Fruit fly (Drosophila melanogaster) whole organism, embryonic: Measurements from ENCODE around the gene Sec15.

ENCODE experiments used
- Bteb2 ChIP-seq: fragments of 200-800 bp; sonication (Bioruptor generic); optimal IDR thresholded peaks from 2 replicates; lab custom pipeline; 2016; ENCODE audit warnings: missing biosample characterization, missing genetic modification characterization
- CG1024 ChIP-seq: fragments of 200-800 bp; sonication (Bioruptor generic); IDR thresholded peaks from 2 replicates; pipeline ENCODE4 v1.3.6; 2022; ENCODE audit warnings: missing biosample characterization, missing genetic modification characterization
- CG10462 ChIP-seq: fragments of 200-800 bp; sonication (Bioruptor generic); optimal IDR thresholded peaks from 2 replicates; lab custom pipeline; 2016; ENCODE audit warnings: missing biosample characterization, missing genetic modification characterization
- CG10565 ChIP-seq: fragments of 200-800 bp; sonication (Bioruptor generic); optimal IDR thresholded peaks from 3 replicates; lab custom pipeline; 2016; ENCODE audit warnings: missing biosample characterization, mild to moderate bottlenecking, missing genetic modification characterization
- CG12299 ChIP-seq: fragments of 200-800 bp; sonication (Bioruptor generic); optimal IDR thresholded peaks from 2 replicates; lab custom pipeline; 2018; ENCODE audit warnings: missing biosample characterization, mild to moderate bottlenecking, missing genetic modification characterization
- CG1233 ChIP-seq: fragments of 200-800 bp; sonication (Bioruptor generic); optimal IDR thresholded peaks from 4 replicates; lab custom pipeline; 2018; ENCODE audit warnings: missing biosample characterization, mild to moderate bottlenecking, missing genetic modification characterization
- CG12391 ChIP-seq: fragments of 200-800 bp; sonication (Bioruptor generic); optimal IDR thresholded peaks from 3 replicates; lab custom pipeline; 2018; ENCODE audit warnings: missing biosample characterization, mild to moderate bottlenecking, missing genetic modification characterization, moderate library complexity
- CG15269 ChIP-seq: fragments of 200-800 bp; sonication (Bioruptor generic); optimal IDR thresholded peaks from 2 replicates; lab custom pipeline; 2018; ENCODE audit warnings: missing biosample characterization, mild to moderate bottlenecking, missing genetic modification characterization, moderate library complexity
- CG16779 ChIP-seq: fragments of 200-800 bp; sonication (Bioruptor generic); IDR thresholded peaks from 2 replicates; pipeline ENCODE4 v1.3.6; 2022; ENCODE audit warnings: missing biosample characterization, missing genetic modification characterization
- CG18764 ChIP-seq: fragments of 200-800 bp; sonication (Bioruptor generic); optimal IDR thresholded peaks from 3 replicates; lab custom pipeline; 2016; ENCODE audit warnings: missing biosample characterization, missing genetic modification characterization
- CG30020 ChIP-seq: fragments of 200-800 bp; optimal IDR thresholded peaks from 2 replicates; lab custom pipeline; 2019; ENCODE audit warnings: missing biosample characterization, mild to moderate bottlenecking, missing genetic modification characterization, moderate library complexity
- CG31224 ChIP-seq: fragments of 200-800 bp; sonication (Bioruptor generic); IDR thresholded peaks from 2 replicates; pipeline ENCODE4 v1.3.6; 2022; ENCODE audit warnings: missing biosample characterization, missing genetic modification characterization
- CG31365 ChIP-seq: fragments of 200-800 bp; sonication (Bioruptor generic); optimal IDR thresholded peaks from 2 replicates; lab custom pipeline; 2018; ENCODE audit warnings: missing biosample characterization, mild to moderate bottlenecking, missing genetic modification characterization
- CG33213 ChIP-seq: fragments of 200-800 bp; sonication (Bioruptor generic); optimal IDR thresholded peaks from 3 replicates; lab custom pipeline; 2016; ENCODE audit warnings: missing biosample characterization, missing genetic modification characterization
- CG5245 ChIP-seq: fragments of 200-800 bp; sonication (Bioruptor generic); optimal IDR thresholded peaks from 3 replicates; lab custom pipeline; 2016; ENCODE audit warnings: missing biosample characterization, missing genetic modification characterization
- CG6654 ChIP-seq: fragments of 200-800 bp; sonication (Bioruptor generic); optimal IDR thresholded peaks from 2 replicates; lab custom pipeline; 2017; ENCODE audit warnings: missing biosample characterization, mild to moderate bottlenecking, missing genetic modification characterization
- CG7271 ChIP-seq: fragments of 200-800 bp; sonication (Bioruptor generic); optimal IDR thresholded peaks from 2 replicates; lab custom pipeline; 2018; ENCODE audit warnings: missing biosample characterization, mild to moderate bottlenecking, missing genetic modification characterization, moderate library complexity
- CG8290 ChIP-seq, 3 experiments: fragments of 200-800 bp; sonication (Bioruptor generic); optimal IDR thresholded peaks; 2 replicates each; lab custom pipeline; 2016 to 2019; ENCODE audit warnings: missing biosample characterization in 3 of 3, missing genetic modification characterization in 3 of 3, mild to moderate bottlenecking in 2 of 3, moderate library complexity in 1 of 3
- CG9215 ChIP-seq: fragments of 200-800 bp; sonication (Bioruptor generic); IDR thresholded peaks from 2 replicates; pipeline ENCODE4 v1.3.6; 2022; ENCODE audit warnings: missing biosample characterization, missing genetic modification characterization
- CG9727 ChIP-seq: fragments of 200-800 bp; sonication (Bioruptor generic); optimal IDR thresholded peaks from 3 replicates; lab custom pipeline; 2017; ENCODE audit warnings: missing biosample characterization, mild to moderate bottlenecking, missing genetic modification characterization
- CG9797 ChIP-seq: fragments of 200-800 bp; sonication (Bioruptor generic); optimal IDR thresholded peaks from 3 replicates; lab custom pipeline; 2018; ENCODE audit warnings: missing biosample characterization, mild to moderate bottlenecking, missing genetic modification characterization
- CG9932 ChIP-seq: fragments of 200-800 bp; sonication (Bioruptor generic); IDR thresholded peaks from 2 replicates; pipeline ENCODE4 v1.3.6; 2022; ENCODE audit warnings: missing biosample characterization, missing genetic modification characterization
- Dip2 ChIP-seq: fragments of 200-800 bp; sonication (Bioruptor generic); IDR thresholded peaks from 2 replicates; pipeline ENCODE4 v1.3.6; 2022; ENCODE audit warnings: missing biosample characterization, missing genetic modification characterization
- HHEX ChIP-seq: fragments of 200-800 bp; sonication (Bioruptor generic); optimal IDR thresholded peaks from 3 replicates; lab custom pipeline; 2017; ENCODE audit warnings: missing biosample characterization, mild to moderate bottlenecking, missing genetic modification characterization, missing genetic modification reagents
- MBD-R2 ChIP-seq: fragments of 200-800 bp; sonication (Bioruptor generic); IDR thresholded peaks from 2 replicates; pipeline ENCODE4 v1.3.6; 2022; ENCODE audit warnings: missing biosample characterization, missing genetic modification characterization
- PHDP ChIP-seq: fragments of 200-800 bp; sonication (Bioruptor generic); optimal IDR thresholded peaks from 3 replicates; lab custom pipeline; 2018; ENCODE audit warnings: missing biosample characterization, mild to moderate bottlenecking, missing genetic modification characterization, moderate library complexity
- TFAM ChIP-seq: fragments of 200-800 bp; sonication (Bioruptor generic); optimal IDR thresholded peaks from 2 replicates; lab custom pipeline; 2017; ENCODE audit warnings: missing biosample characterization, missing genetic modification characterization, inconsistent platforms
- Trl ChIP-seq, 3 experiments: fragments of >200 bp in 2 of 3; fragments of 200-800 bp in 1 of 3; sonication (Bioruptor generic) in 1 of 3; optimal IDR thresholded peaks; 2 replicates in 1 of 3; 3 replicates in 2 of 3; lab custom pipeline; 2016 to 2017; ENCODE audit warnings: missing biosample characterization in 1 of 3, missing genetic modification characterization in 1 of 3
- Xbp1 ChIP-seq: fragments of 200-800 bp; sonication (Bioruptor generic); optimal IDR thresholded peaks from 3 replicates; lab custom pipeline; 2016; ENCODE audit warnings: missing biosample characterization, mild to moderate bottlenecking, missing genetic modification characterization
- ase ChIP-seq: fragments of 200-800 bp; sonication (Bioruptor generic); IDR thresholded peaks from 3 replicates; pipeline ENCODE4 v1.3.6; 2022; ENCODE audit warnings: missing biosample characterization, missing genetic modification characterization
- bsh ChIP-seq, 2 experiments: fragments of 200-800 bp; sonication (Bioruptor generic); optimal IDR thresholded peaks; 2 replicates each; lab custom pipeline; 2017 to 2018; ENCODE audit warnings: mild to moderate bottlenecking in 2 of 2, missing biosample characterization in 2 of 2, missing genetic modification characterization in 2 of 2, moderate library complexity in 1 of 2
- cato ChIP-seq: fragments of 200-800 bp; sonication (Bioruptor generic); optimal IDR thresholded peaks from 2 replicates; lab custom pipeline; 2016; ENCODE audit warnings: missing biosample characterization, missing genetic modification characterization, borderline replicate concordance
- corto ChIP-seq: fragments of 200-800 bp; sonication (Bioruptor generic); optimal IDR thresholded peaks from 2 replicates; lab custom pipeline; 2016; ENCODE audit warnings: missing biosample characterization, mild to moderate bottlenecking, missing genetic modification characterization, moderate library complexity
- dm ChIP-seq: fragments of 200-800 bp; sonication (Bioruptor generic); optimal IDR thresholded peaks from 3 replicates; lab custom pipeline; 2016; ENCODE audit warnings: missing biosample characterization, missing genetic modification characterization
- dmrt99B ChIP-seq: fragments of 200-800 bp; sonication (Bioruptor generic); optimal IDR thresholded peaks from 2 replicates; lab custom pipeline; 2018; ENCODE audit warnings: missing biosample characterization, mild to moderate bottlenecking, missing genetic modification characterization, moderate library complexity
- eve ChIP-seq, 2 experiments: fragments of >200 bp; optimal IDR thresholded peaks; 2 replicates each; lab custom pipeline; 2017; ENCODE audit warnings: missing biosample characterization in 2 of 2, missing genetic modification characterization in 2 of 2
- fd64A ChIP-seq: fragments of 200-800 bp; sonication (Bioruptor generic); optimal IDR thresholded peaks from 3 replicates; lab custom pipeline; 2018; ENCODE audit warnings: missing biosample characterization, mild to moderate bottlenecking, missing genetic modification characterization
- fru ChIP-seq: fragments of >200 bp; optimal IDR thresholded peaks from 2 replicates; lab custom pipeline; 2017
- gfzf ChIP-seq: fragments of 200-800 bp; sonication (Bioruptor generic); optimal IDR thresholded peaks from 2 replicates; lab custom pipeline; 2016; ENCODE audit warnings: missing biosample characterization, mild to moderate bottlenecking, missing genetic modification characterization, moderate library complexity
- grn ChIP-seq: fragments of 200-800 bp; sonication (Bioruptor generic); optimal IDR thresholded peaks from 3 replicates; lab custom pipeline; 2017; ENCODE audit warnings: missing biosample characterization, missing genetic modification characterization
- hth ChIP-seq: fragments of >200 bp; optimal IDR thresholded peaks from 2 replicates; lab custom pipeline; 2017; ENCODE audit warnings: inconsistent platforms
- lov ChIP-seq, 2 experiments: fragments of 200-800 bp in 1 of 2; fragments of >200 bp in 1 of 2; sonication (Bioruptor generic) in 1 of 2; IDR thresholded peaks in 1 of 2; optimal IDR thresholded peaks in 1 of 2; 2 replicates in 1 of 2; 3 replicates in 1 of 2; pipeline versions ENCODE4 v1.3.6 to Lab custom; 2017 to 2022; ENCODE audit warnings: missing biosample characterization in 1 of 2, missing genetic modification characterization in 1 of 2
- mld ChIP-seq: fragments of 200-800 bp; sonication (Bioruptor generic); IDR thresholded peaks from 3 replicates; pipeline ENCODE4 v1.3.6; 2022; ENCODE audit warnings: missing biosample characterization, missing genetic modification characterization; ENCODE audit not compliant: partially characterized antibody
- pros ChIP-seq: fragments of 200-800 bp; sonication (Bioruptor generic); optimal IDR thresholded peaks from 3 replicates; lab custom pipeline; 2019; ENCODE audit warnings: missing biosample characterization, mild to moderate bottlenecking, missing genetic modification characterization, moderate library complexity
- repo ChIP-seq: fragments of 200-800 bp; sonication (Bioruptor generic); optimal IDR thresholded peaks from 2 replicates; lab custom pipeline; 2016; ENCODE audit warnings: missing biosample characterization, missing genetic modification characterization
- sisA ChIP-seq: fragments of 200-800 bp; sonication (Bioruptor generic); IDR thresholded peaks from 2 replicates; pipeline ENCODE4 v1.3.6; 2022; ENCODE audit warnings: missing biosample characterization, missing genetic modification characterization
- unc-4 ChIP-seq: fragments of 200-800 bp; sonication (Bioruptor generic); IDR thresholded peaks from 2 replicates; pipeline ENCODE4 v1.3.6; 2022; ENCODE audit warnings: missing biosample characterization, missing genetic modification characterization; ENCODE audit not compliant: partially characterized antibody
- wdn ChIP-seq: fragments of 200-800 bp; sonication (Bioruptor generic); IDR thresholded peaks from 2 replicates; pipeline ENCODE4 v1.3.6; 2022; ENCODE audit warnings: missing biosample characterization, missing genetic modification characterization

Gene Sec15

dm6 chr3R:21112742-21113465 is 5.1 kb upstream of the Sec15 start (continued):
- TF ChIP-seq CG9932 (GFP tag; lab: Robert Waterston, UW), result peak; percentile 80
- TF ChIP-seq PHDP (tag; lab: Kevin White, UChicago), result peak; percentile 93
- peak; percentile 80 for TF ChIP-seq sisA
- TF ChIP-seq CG16779 (GFP tag; lab: Robert Waterston, UW), result peak; percentile 81
- peak; percentile 78 for TF ChIP-seq CG12299
- TF ChIP-seq corto (GFP tag; lab: Kevin White, UChicago), result no peak
- TF ChIP-seq mld, result no peak
- TF ChIP-seq bsh (GFP tag; optimal IDR thresholded peaks at IDR 0.05; lab: Kevin White, UChicago), result peak; percentile 24 to 91
- peak; percentile 73 for TF ChIP-seq CG18764 (GFP tag; lab: Kevin White, UChicago)
- peak; percentile 89 for TF ChIP-seq Bteb2 (GFP tag; lab: Kevin White, UChicago)
- peak; percentile 15 for TF ChIP-seq CG10565
- TF ChIP-seq lov (optimal IDR thresholded peaks at IDR 0.05; lab: Kevin White, UChicago), result no peak
- peak; percentile 55; the same call in 1 of the 3 replicates for TF ChIP-seq lov (GFP tag; IDR thresholded peaks at IDR 0.05; lab: Robert Waterston, UW)
- no peak for TF ChIP-seq fru (lab: Kevin White, UChicago)
- peak; percentile 91 for TF ChIP-seq CG15269 (tag; lab: Kevin White, UChicago)
- TF ChIP-seq CG6654 (GFP tag; lab: Kevin White, UChicago), result peak; percentile 63
- peak; percentile 59 for TF ChIP-seq HHEX (GFP tag; lab: Kevin White, UChicago)
- no peak for TF ChIP-seq eve (GFP tag; optimal IDR thresholded peaks at IDR 0.05; lab: Kevin White, UChicago)
- TF ChIP-seq grn, result peak; percentile 89
- peak; percentile 81 for TF ChIP-seq dm
- TF ChIP-seq CG8290 (GFP tag; optimal IDR thresholded peaks at IDR 0.05; lab: Kevin White, UChicago), result peak; percentile 67
- TF ChIP-seq CG8290 (tag; optimal IDR thresholded peaks at IDR 0.05; lab: Kevin White, UChicago), result peak in 1 of 2 experiments; percentile 92
- TF ChIP-seq CG10462 (GFP tag; lab: Kevin White, UChicago), result peak; percentile 74
- TF ChIP-seq wdn (GFP tag; lab: Robert Waterston, UW), result peak; percentile 84
- peak; percentile 67 for TF ChIP-seq TFAM
- peak; percentile 81 for TF ChIP-seq CG9727 (GFP tag; lab: Kevin White, UChicago)
- peak; percentile 61 for TF ChIP-seq CG9215 (GFP tag; lab: Robert Waterston, UW)
- peak; percentile 86 for TF ChIP-seq ase (GFP tag; lab: Robert Waterston, UW)
- TF ChIP-seq CG1233 (GFP tag; lab: Kevin White, UChicago), result peak; percentile 67
- peak; percentile 74 for TF ChIP-seq CG1024 (GFP tag; lab: Robert Waterston, UW)
- no peak for TF ChIP-seq CG9797 (GFP tag; lab: Kevin White, UChicago)
- peak; percentile 88 for TF ChIP-seq fd64A (GFP tag; lab: Kevin White, UChicago)
- peak; percentile 91 for TF ChIP-seq CG12391 (tag; lab: Kevin White, UChicago)
- peak; percentile 87 for TF ChIP-seq repo (GFP tag; lab: Kevin White, UChicago)
- peak in 1 of 2 experiments; percentile 39 for TF ChIP-seq Trl (optimal IDR thresholded peaks at IDR 0.05; lab: Kevin White, UChicago)
- TF ChIP-seq Trl (GFP tag; optimal IDR thresholded peaks at IDR 0.05; lab: Kevin White, UChicago), result peak; percentile 88
- peak; percentile 33 for TF ChIP-seq CG30020 (tag; lab: Kevin White, UChicago)
- TF ChIP-seq CG5245 (GFP tag; lab: Kevin White, UChicago), result peak; percentile 77
- TF ChIP-seq gfzf (GFP tag; lab: Kevin White, UChicago), result no peak
- peak; percentile 92 for TF ChIP-seq Xbp1 (GFP tag; lab: Kevin White, UChicago)
- peak; percentile 73 for TF ChIP-seq cato (GFP tag; lab: Kevin White, UChicago)
- peak; percentile 81 for TF ChIP-seq CG31365
- TF ChIP-seq CG31224, result peak; percentile 75
- no peak for TF ChIP-seq Dip2
- peak; percentile 42 for TF ChIP-seq CG7271 (tag; lab: Kevin White, UChicago)
- peak; percentile 83 for TF ChIP-seq CG33213
- TF ChIP-seq dmrt99B (tag; lab: Kevin White, UChicago), result peak; percentile 90
- no peak for TF ChIP-seq hth (lab: Kevin White, UChicago)
- peak; percentile 60; the same call in 1 of the 2 replicates for TF ChIP-seq MBD-R2 (GFP tag; lab: Robert Waterston, UW)
- no peak for TF ChIP-seq unc-4 (GFP tag; lab: Robert Waterston, UW)
- no peak for TF ChIP-seq pros (GFP tag; lab: Kevin White, UChicago)
